Worm (Caenorhabditis elegans) whole organism, young adult: ENCODE measurements around the gene T04H1.12.

Experiments used
- B0035.1 ChIP-seq: sonication (generic microtip); optimal IDR thresholded peaks from 2 replicates; lab custom pipeline; 2016; ENCODE audit warnings: missing genetic modification characterization, mild to moderate bottlenecking, missing compliant biosample characterization, missing genotype, missing genetic modification reagents
- B0261.1 ChIP-seq: sonication (generic microtip); optimal IDR thresholded peaks from 2 replicates; lab custom pipeline; 2016; ENCODE audit warnings: mild to moderate bottlenecking, missing genetic modification characterization, moderate library complexity, missing compliant biosample characterization
- D2030.7 ChIP-seq: fragments of 200-800 bp; sonication (Bioruptor generic); IDR thresholded peaks from 2 replicates; pipeline ENCODE4 v1.3.6; 2022; ENCODE audit warnings: missing genetic modification reagents, missing genetic modification characterization, missing compliant biosample characterization
- F23B12.7 ChIP-seq: sonication (generic microtip); optimal IDR thresholded peaks from 2 replicates; lab custom pipeline; 2017; ENCODE audit warnings: missing genetic modification characterization, mild to moderate bottlenecking, missing compliant biosample characterization, antibody characterized with exemption, moderate library complexity; ENCODE audit not compliant: insufficient read depth
- Y53F4B.3 ChIP-seq: fragments of 200-800 bp; sonication (Bioruptor generic); IDR thresholded peaks from 2 replicates; pipeline ENCODE4 v1.3.6; 2022; ENCODE audit warnings: missing genetic modification reagents, missing genetic modification characterization, missing compliant biosample characterization
- ama-1 ChIP-seq, 3 experiments: fragments of 150-350 bp in 1 of 3; sonication (generic microtip) in 2 of 3; optimal IDR thresholded peaks; 2 replicates each; lab custom pipeline; 2014 to 2018; ENCODE audit warnings: missing biosample characterization in 2 of 3, missing genetic modification characterization in 2 of 3, missing genetic modification reagents in 2 of 3
- attf-3 ChIP-seq: fragments of 200-800 bp; sonication (Bioruptor generic); conservative IDR thresholded peaks from 2 replicates; pipeline ENCODE4 v1.3.6; 2022; ENCODE audit warnings: missing genetic modification reagents, missing genetic modification characterization, missing compliant biosample characterization
- ceh-100 ChIP-seq: fragments of 200-800 bp; sonication (Bioruptor generic); IDR thresholded peaks from 2 replicates; pipeline ENCODE4 v1.3.6; 2022; ENCODE audit warnings: missing genetic modification reagents, missing genetic modification characterization, missing compliant biosample characterization
- ceh-27 ChIP-seq: fragments of 200-800 bp; sonication (Bioruptor generic); optimal IDR thresholded peaks from 2 replicates; lab custom pipeline; 2018; ENCODE audit warnings: mild to moderate bottlenecking, missing genetic modification characterization, moderate library complexity, missing compliant biosample characterization
- ceh-79 ChIP-seq: sonication (generic microtip); optimal IDR thresholded peaks from 2 replicates; lab custom pipeline; 2017; ENCODE audit warnings: mild to moderate bottlenecking, missing genetic modification characterization, missing compliant biosample characterization
- die-1 ChIP-seq: sonication (generic microtip); optimal IDR thresholded peaks from 2 replicates; lab custom pipeline; 2016; ENCODE audit warnings: missing genotype, mild to moderate bottlenecking, missing genetic modification characterization, missing compliant biosample characterization
- dox-1 ChIP-seq: fragments of 200-800 bp; sonication (Bioruptor generic); IDR thresholded peaks from 2 replicates; pipeline ENCODE4 v1.3.6; 2022; ENCODE audit warnings: missing genetic modification reagents, missing genetic modification characterization, missing compliant biosample characterization
- egl-18 ChIP-seq: fragments of 200-800 bp; sonication (Bioruptor generic); IDR thresholded peaks from 2 replicates; pipeline ENCODE4 v1.3.6; 2022; ENCODE audit warnings: missing genetic modification reagents, missing genetic modification characterization, missing compliant biosample characterization
- egl-44 ChIP-seq: fragments of 200-800 bp; sonication (Bioruptor generic); IDR thresholded peaks from 2 replicates; pipeline ENCODE4 v1.3.6; 2022; ENCODE audit warnings: missing genetic modification reagents, missing genetic modification characterization, missing compliant biosample characterization
- egrh-3 ChIP-seq: fragments of 200-800 bp; sonication (Bioruptor generic); IDR thresholded peaks from 2 replicates; pipeline ENCODE4 v1.3.6; 2022; ENCODE audit warnings: missing genetic modification reagents, missing genetic modification characterization, missing compliant biosample characterization
- gei-17 ChIP-seq: fragments of 200-800 bp; sonication (Bioruptor generic); optimal IDR thresholded peaks from 2 replicates; lab custom pipeline; 2018; ENCODE audit warnings: mild to moderate bottlenecking, missing genetic modification characterization, missing compliant biosample characterization
- hlh-26 ChIP-seq: fragments of 200-800 bp; sonication (Bioruptor generic); conservative IDR thresholded peaks from 2 replicates; pipeline ENCODE4 v1.3.6; 2022; ENCODE audit warnings: missing genetic modification reagents, missing genetic modification characterization, missing compliant biosample characterization
- lag-1 ChIP-seq: fragments of 200-800 bp; sonication (Bioruptor generic); IDR thresholded peaks from 2 replicates; pipeline ENCODE4 v1.3.6; 2022; ENCODE audit warnings: missing genetic modification reagents, missing genetic modification characterization, missing compliant biosample characterization
- let-526 ChIP-seq: fragments of 200-800 bp; sonication (Bioruptor generic); IDR thresholded peaks from 2 replicates; pipeline ENCODE4 v1.3.6; 2022; ENCODE audit warnings: missing genetic modification reagents, missing genetic modification characterization, missing compliant biosample characterization
- let-607 ChIP-seq, 2 experiments: fragments of 200-800 bp in 1 of 2; sonication (Bioruptor generic) in 1 of 2; sonication (generic microtip) in 1 of 2; optimal IDR thresholded peaks; 2 replicates each; lab custom pipeline; 2016 to 2018; ENCODE audit warnings: mild to moderate bottlenecking in 2 of 2, missing compliant biosample characterization in 2 of 2, missing genetic modification characterization in 2 of 2, moderate library complexity in 2 of 2, missing genotype in 1 of 2
- lin-26 ChIP-seq: fragments of 200-800 bp; sonication (Bioruptor generic); IDR thresholded peaks from 2 replicates; pipeline ENCODE4 v1.3.6; 2022; ENCODE audit warnings: missing genetic modification reagents, missing genetic modification characterization, missing compliant biosample characterization
- lin-40 ChIP-seq: sonication (generic microtip); optimal IDR thresholded peaks from 2 replicates; lab custom pipeline; 2016; ENCODE audit warnings: missing genetic modification characterization, mild to moderate bottlenecking, missing compliant biosample characterization, missing genotype, missing genetic modification reagents
- lin-54 ChIP-seq: fragments of 200-800 bp; sonication (Bioruptor generic); optimal IDR thresholded peaks from 2 replicates; lab custom pipeline; 2018; ENCODE audit warnings: mild to moderate bottlenecking, missing genetic modification characterization, missing compliant biosample characterization
- madf-10 ChIP-seq: sonication (generic microtip); optimal IDR thresholded peaks from 2 replicates; lab custom pipeline; 2016; ENCODE audit warnings: mild to moderate bottlenecking, missing genetic modification characterization, missing compliant biosample characterization
- madf-8 ChIP-seq: fragments of 200-800 bp; sonication (Bioruptor generic); conservative IDR thresholded peaks from 2 replicates; pipeline ENCODE4 v1.3.6; 2022; ENCODE audit warnings: missing genetic modification reagents, missing genetic modification characterization, missing compliant biosample characterization
- nfyb-1 ChIP-seq: fragments of 200-800 bp; sonication (Bioruptor generic); IDR thresholded peaks from 2 replicates; pipeline ENCODE4 v1.3.6; 2022; ENCODE audit warnings: missing genetic modification reagents, missing genetic modification characterization, missing compliant biosample characterization
- nhr-80 ChIP-seq: sonication (generic microtip); optimal IDR thresholded peaks from 2 replicates; lab custom pipeline; 2016; ENCODE audit warnings: missing genetic modification characterization, missing compliant biosample characterization
- nhr-90 ChIP-seq: sonication (generic microtip); optimal IDR thresholded peaks from 2 replicates; lab custom pipeline; 2016; ENCODE audit warnings: missing genotype, mild to moderate bottlenecking, missing genetic modification characterization, missing compliant biosample characterization
- pha-4 ChIP-seq: fragments of 150-350 bp; sonication (generic microtip); optimal IDR thresholded peaks from 2 replicates; lab custom pipeline; 2014; ENCODE audit warnings: missing biosample characterization, missing genetic modification reagents, missing genetic modification characterization
- rcor-1 ChIP-seq: fragments of 200-800 bp; sonication (Bioruptor generic); IDR thresholded peaks from 2 replicates; pipeline ENCODE4 v1.3.6; 2022; ENCODE audit warnings: missing genetic modification reagents, missing genetic modification characterization, missing compliant biosample characterization
- repo-1 ChIP-seq: sonication (generic microtip); optimal IDR thresholded peaks from 2 replicates; lab custom pipeline; 2017; ENCODE audit warnings: mild to moderate bottlenecking, missing genetic modification characterization, missing compliant biosample characterization
- snpc-1.1 ChIP-seq: sonication (generic microtip); optimal IDR thresholded peaks from 2 replicates; lab custom pipeline; 2017; ENCODE audit warnings: missing genetic modification characterization, mild to moderate bottlenecking, missing compliant biosample characterization, antibody characterized with exemption, moderate library complexity, missing genotype, missing genetic modification reagents; ENCODE audit not compliant: insufficient read depth
- snpc-1.3 ChIP-seq: sonication (generic microtip); optimal IDR thresholded peaks from 2 replicates; lab custom pipeline; 2017; ENCODE audit warnings: missing genetic modification characterization, mild to moderate bottlenecking, missing compliant biosample characterization, antibody characterized with exemption, moderate library complexity, missing genotype, missing genetic modification reagents; ENCODE audit not compliant: insufficient read depth
- snpc-3.4 ChIP-seq: sonication (generic microtip); optimal IDR thresholded peaks from 2 replicates; lab custom pipeline; 2017; ENCODE audit warnings: missing genetic modification characterization, mild to moderate bottlenecking, missing compliant biosample characterization, antibody characterized with exemption, moderate library complexity, missing genotype, missing genetic modification reagents
- snpc-4 ChIP-seq, 5 experiments: fragments of 150-350 bp in 1 of 5; sonication (generic microtip) in 4 of 5; optimal IDR thresholded peaks; 2 replicates each; lab custom pipeline; 2014 to 2018; ENCODE audit warnings: missing genetic modification characterization in 5 of 5, missing biosample characterization in 3 of 5, antibody characterized with exemption in 2 of 5, mild to moderate bottlenecking in 2 of 5, missing compliant biosample characterization in 2 of 5, missing genotype in 2 of 5, moderate library complexity in 2 of 5, missing genetic modification reagents in 1 of 5
- somi-1 ChIP-seq: fragments of 200-800 bp; sonication (Bioruptor generic); optimal IDR thresholded peaks from 2 replicates; lab custom pipeline; 2018; ENCODE audit warnings: mild to moderate bottlenecking, missing genetic modification characterization, missing compliant biosample characterization
- xnd-1 ChIP-seq: sonication (generic microtip); optimal IDR thresholded peaks from 2 replicates; lab custom pipeline; 2016; ENCODE audit warnings: missing genotype, missing genetic modification reagents, missing genetic modification characterization, missing compliant biosample characterization
- ztf-6 ChIP-seq: fragments of 200-800 bp; sonication (Bioruptor generic); IDR thresholded peaks from 2 replicates; pipeline ENCODE4 v1.3.6; 2022; ENCODE audit warnings: missing genetic modification reagents, missing genetic modification characterization, missing compliant biosample characterization

The T04H1.12 gene

ce11 chrV:12255343-12255742 lies at the start of gene T04H1.12:
Gene T04H1.12, plus strand, starts transcription at chrV:12255643.
- TF ChIP-seq pha-4 (tag; lab: Kevin White, UChicago) (no peak), attf-3 (GFP tag; lab: Robert Waterston, UW) (no peak), B0261.1 (tag; lab: Kevin White, UChicago) (no peak), let-526 (no peak), snpc-3.4 (tag; lab: Kevin White, UChicago) (no peak), snpc-1.3 (tag; lab: Kevin White, UChicago) (no peak), die-1 (no peak), ztf-6 (no peak), lin-54 (no peak), dox-1 (no peak), ceh-27 (GFP tag; lab: Kevin White, UChicago) (no peak), somi-1 (GFP tag; lab: Kevin White, UChicago) (no peak), xnd-1 (tag; lab: Kevin White, UChicago) (no peak), snpc-4 (GFP tag; optimal IDR thresholded peaks at IDR 0.05; lab: Kevin White, UChicago) (no peak), snpc-4 (tag; optimal IDR thresholded peaks at IDR 0.05; lab: Kevin White, UChicago) (no peak), madf-8 (GFP tag; lab: Robert Waterston, UW) (no peak), F23B12.7 (tag; lab: Kevin White, UChicago) (no peak), rcor-1 (GFP tag; lab: Robert Waterston, UW) (no peak), ceh-79 (no peak)

- TF ChIP-seq B0035.1 (tag; lab: Kevin White, UChicago) = no peak
- no peak for TF ChIP-seq B0261.1 (tag; lab: Kevin White, UChicago)
- TF ChIP-seq lin-26 (GFP tag; lab: Robert Waterston, UW) = no peak
- peak; percentile 70 for TF ChIP-seq nhr-80
- TF ChIP-seq let-607 (tag; optimal IDR thresholded peaks at IDR 0.05; lab: Kevin White, UChicago) = peak; percentile 96
- no peak for TF ChIP-seq nfyb-1
Measured at ce11 chrV:12208678-12209077, 46.8 kb upstream of the T04H1.12 start.

ce11 chrV:12209951-12210350 lies 45.5 kb upstream of the T04H1.12 start:
- TF ChIP-seq hlh-26 (GFP tag; lab: Robert Waterston, UW) (no peak), ama-1 (optimal IDR thresholded peaks at IDR 0.05; lab: Kevin White, UChicago) (no peak), ama-1 (GFP tag; optimal IDR thresholded peaks at IDR 0.05; lab: Kevin White, UChicago) (no peak), F23B12.7 (tag; lab: Kevin White, UChicago) (no peak), repo-1 (tag; lab: Kevin White, UChicago) (no peak), ceh-100 (GFP tag; lab: Robert Waterston, UW) (no peak), gei-17 (GFP tag; lab: Kevin White, UChicago) (no peak), Y53F4B.3 (GFP tag; lab: Robert Waterston, UW) (no peak), madf-10 (tag; lab: Kevin White, UChicago) (no peak), egl-18 (GFP tag; lab: Robert Waterston, UW) (no peak), egrh-3 (GFP tag; lab: Robert Waterston, UW) (no peak), lag-1 (GFP tag; lab: Robert Waterston, UW) (no peak), nhr-90 (tag; lab: Kevin White, UChicago) (no peak), egl-44 (no peak), D2030.7 (GFP tag; lab: Robert Waterston, UW) (no peak), snpc-1.1 (no peak), lin-40 (no peak)
